Fruit fly (Drosophila melanogaster) whole organism, embryonic: ENCODE measurements around the gene Lim1.

ENCODE experiments used
- Awh ChIP-seq: fragments of 200-800 bp; sonication (Bioruptor generic); IDR thresholded peaks from 2 replicates; pipeline ENCODE4, ENCODE4 v1.3.6; 2022; ENCODE audit warnings: missing biosample characterization, missing genetic modification characterization
- Blimp-1 ChIP-seq: fragments of 200-800 bp; sonication (Bioruptor generic); optimal IDR thresholded peaks from 3 replicates; lab custom pipeline; 2018; ENCODE audit warnings: missing biosample characterization, missing genetic modification characterization, mild to moderate bottlenecking, moderate library complexity, missing genetic modification reagents
- CG1024 ChIP-seq: fragments of 200-800 bp; sonication (Bioruptor generic); IDR thresholded peaks from 2 replicates; pipeline ENCODE4 v1.3.6; 2022; ENCODE audit warnings: missing biosample characterization, missing genetic modification characterization
- CG10267 ChIP-seq: fragments of 200-800 bp; sonication (Bioruptor generic); optimal IDR thresholded peaks from 2 replicates; lab custom pipeline; 2018; ENCODE audit warnings: missing biosample characterization, mild to moderate bottlenecking, missing genetic modification characterization, moderate library complexity
- CG10366 ChIP-seq: fragments of 200-800 bp; sonication (Bioruptor generic); IDR thresholded peaks from 2 replicates; pipeline ENCODE4 v1.3.6; 2022; ENCODE audit warnings: missing biosample characterization, missing genetic modification characterization
- CG10979 ChIP-seq: fragments of 200-800 bp; sonication (Bioruptor generic); optimal IDR thresholded peaks from 2 replicates; lab custom pipeline; 2018; ENCODE audit warnings: missing biosample characterization, mild to moderate bottlenecking, missing genetic modification characterization, moderate library complexity
- CG11723 ChIP-seq: fragments of 200-800 bp; sonication (Bioruptor generic); optimal IDR thresholded peaks from 2 replicates; lab custom pipeline; 2017; ENCODE audit warnings: missing biosample characterization, mild to moderate bottlenecking, missing genetic modification characterization
- CG14710 ChIP-seq: fragments of 200-800 bp; sonication (Bioruptor generic); optimal IDR thresholded peaks from 3 replicates; lab custom pipeline; 2019; ENCODE audit warnings: missing biosample characterization, mild to moderate bottlenecking, missing genetic modification characterization, moderate library complexity
- CG15479 ChIP-seq: fragments of 200-800 bp; sonication (Bioruptor generic); optimal IDR thresholded peaks from 3 replicates; lab custom pipeline; 2019; ENCODE audit warnings: missing biosample characterization, mild to moderate bottlenecking, missing genetic modification characterization, moderate library complexity
- CG15601 ChIP-seq: fragments of 200-800 bp; sonication (Bioruptor generic); optimal IDR thresholded peaks from 3 replicates; lab custom pipeline; 2019; ENCODE audit warnings: missing biosample characterization, mild to moderate bottlenecking, missing genetic modification characterization, moderate library complexity
- CG17359 ChIP-seq: fragments of 200-800 bp; sonication (Bioruptor generic); optimal IDR thresholded peaks from 3 replicates; lab custom pipeline; 2018; ENCODE audit warnings: missing biosample characterization, mild to moderate bottlenecking, missing genetic modification characterization, moderate library complexity
- CG18262 ChIP-seq: fragments of 200-800 bp; optimal IDR thresholded peaks from 3 replicates; lab custom pipeline; 2019; ENCODE audit warnings: missing biosample characterization, mild to moderate bottlenecking, missing genetic modification characterization, moderate library complexity
- CG2678 ChIP-seq: fragments of 200-800 bp; sonication (Bioruptor generic); optimal IDR thresholded peaks from 3 replicates; lab custom pipeline; 2019; ENCODE audit warnings: missing biosample characterization, mild to moderate bottlenecking, missing genetic modification characterization, moderate library complexity
- CG30403 ChIP-seq: fragments of 200-800 bp; sonication (Bioruptor generic); optimal IDR thresholded peaks from 3 replicates; lab custom pipeline; 2016; ENCODE audit warnings: missing biosample characterization, missing genetic modification characterization
- CG4404 ChIP-seq: fragments of 200-800 bp; sonication (Bioruptor generic); IDR thresholded peaks from 2 replicates; pipeline ENCODE4 v1.3.6; 2022; ENCODE audit warnings: missing biosample characterization, missing genetic modification characterization
- CG6689 ChIP-seq: fragments of 200-800 bp; sonication (Bioruptor generic); IDR thresholded peaks from 2 replicates; pipeline ENCODE4 v1.3.6; 2022; ENCODE audit warnings: missing biosample characterization, missing genetic modification characterization
- CG7839 ChIP-seq: fragments of 200-800 bp; sonication (Bioruptor generic); optimal IDR thresholded peaks from 3 replicates; lab custom pipeline; 2018; ENCODE audit warnings: missing biosample characterization, mild to moderate bottlenecking, missing genetic modification characterization, moderate library complexity
- CG7928 ChIP-seq: fragments of 200-800 bp; sonication (Bioruptor generic); optimal IDR thresholded peaks from 2 replicates; lab custom pipeline; 2017; ENCODE audit warnings: missing biosample characterization, mild to moderate bottlenecking, missing genetic modification characterization
- CG8944 ChIP-seq: fragments of 200-800 bp; sonication (Bioruptor generic); optimal IDR thresholded peaks from 3 replicates; lab custom pipeline; 2016; ENCODE audit warnings: missing biosample characterization, missing genetic modification characterization
- CG9797 ChIP-seq: fragments of 200-800 bp; sonication (Bioruptor generic); optimal IDR thresholded peaks from 3 replicates; lab custom pipeline; 2018; ENCODE audit warnings: missing biosample characterization, mild to moderate bottlenecking, missing genetic modification characterization
- CHES-1-like ChIP-seq: fragments of 200-800 bp; sonication (Bioruptor generic); optimal IDR thresholded peaks from 2 replicates; lab custom pipeline; 2016; ENCODE audit warnings: missing biosample characterization, missing genetic modification characterization
- CoRest ChIP-seq: fragments of 200-800 bp; sonication (Bioruptor generic); optimal IDR thresholded peaks from 3 replicates; lab custom pipeline; 2018; ENCODE audit warnings: missing biosample characterization, mild to moderate bottlenecking, missing genetic modification characterization, moderate library complexity
- D ChIP-seq, 2 experiments: fragments of 200-800 bp in 1 of 2; fragments of >200 bp in 1 of 2; sonication (Bioruptor generic) in 1 of 2; optimal IDR thresholded peaks; 2 replicates in 1 of 2; 3 replicates in 1 of 2; lab custom pipeline; 2017; ENCODE audit warnings: mild to moderate bottlenecking in 1 of 2, missing biosample characterization in 1 of 2, missing genetic modification characterization in 1 of 2, missing genetic modification reagents in 1 of 2
- Drgx ChIP-seq: fragments of 200-800 bp; sonication (Bioruptor generic); IDR thresholded peaks from 2 replicates; pipeline ENCODE4 v1.3.6; 2022; ENCODE audit warnings: missing biosample characterization, missing genetic modification characterization
- Fer3 ChIP-seq: fragments of 200-800 bp; sonication (Bioruptor generic); optimal IDR thresholded peaks from 2 replicates; lab custom pipeline; 2018; ENCODE audit warnings: missing biosample characterization, mild to moderate bottlenecking, missing genetic modification characterization, moderate library complexity
- Hr39 ChIP-seq: fragments of >200 bp; optimal IDR thresholded peaks from 2 replicates; lab custom pipeline; 2017
- Med ChIP-seq: fragments of 200-800 bp; sonication (Bioruptor generic); peaks from one replicate; lab custom pipeline; 2016; ENCODE audit warnings: missing biosample characterization, missing genetic modification characterization, mild to moderate bottlenecking, inconsistent platforms, moderate library complexity
- Optix ChIP-seq: fragments of 200-800 bp; sonication (Bioruptor generic); IDR thresholded peaks from 3 replicates; pipeline ENCODE4 v1.3.6; 2022; ENCODE audit warnings: missing biosample characterization, missing genetic modification characterization
- Ptx1 ChIP-seq: fragments of 200-800 bp; sonication (Bioruptor generic); IDR thresholded peaks from 2 replicates; pipeline ENCODE4 v1.3.6; 2022; ENCODE audit warnings: missing biosample characterization, missing genetic modification characterization
- Sox100B ChIP-seq: fragments of 200-800 bp; sonication (Bioruptor generic); optimal IDR thresholded peaks from 3 replicates; lab custom pipeline; 2018; ENCODE audit warnings: missing biosample characterization, mild to moderate bottlenecking, missing genetic modification characterization
- ara ChIP-seq: fragments of 200-800 bp; sonication (Bioruptor generic); IDR thresholded peaks from 2 replicates; pipeline ENCODE4 v1.3.6; 2022; ENCODE audit warnings: missing biosample characterization, missing genetic modification characterization
- cad ChIP-seq: fragments of >200 bp; optimal IDR thresholded peaks from 2 replicates; lab custom pipeline; 2017; ENCODE audit warnings: missing biosample characterization, missing genetic modification characterization
- chif ChIP-seq, 2 experiments: fragments of 200-800 bp; sonication (Bioruptor generic); optimal IDR thresholded peaks; 3 replicates each; lab custom pipeline; 2016; ENCODE audit warnings: missing biosample characterization in 2 of 2, missing genetic modification characterization in 2 of 2
- croc ChIP-seq: fragments of 200-800 bp; sonication (Bioruptor generic); conservative IDR thresholded peaks from 3 replicates; pipeline ENCODE4 v1.3.6; 2022; ENCODE audit warnings: missing biosample characterization, missing genetic modification characterization
- dimm ChIP-seq: fragments of 200-800 bp; sonication (Bioruptor generic); IDR thresholded peaks from 2 replicates; pipeline ENCODE4 v1.3.6; 2022; ENCODE audit warnings: missing biosample characterization, missing genetic modification characterization
- dpn ChIP-seq, 2 experiments: fragments of 200-800 bp; sonication (Bioruptor generic); optimal IDR thresholded peaks; 3 replicates each; lab custom pipeline; 2016; ENCODE audit warnings: missing biosample characterization in 2 of 2, missing genetic modification characterization in 2 of 2
- jumu ChIP-seq: fragments of 200-800 bp; sonication (Bioruptor generic); optimal IDR thresholded peaks from 3 replicates; lab custom pipeline; 2016; ENCODE audit warnings: missing biosample characterization, missing genetic modification characterization
- lola ChIP-seq, 3 experiments: fragments of >200 bp in 2 of 3; fragments of 200-800 bp in 1 of 3; sonication (Bioruptor generic) in 1 of 3; optimal IDR thresholded peaks; 2 replicates each; lab custom pipeline; 2017 to 2019; ENCODE audit warnings: missing biosample characterization in 3 of 3, missing genetic modification characterization in 3 of 3, mild to moderate bottlenecking in 1 of 3, moderate library complexity in 1 of 3
- nmo ChIP-seq: fragments of 200-800 bp; sonication (Bioruptor generic); optimal IDR thresholded peaks from 2 replicates; lab custom pipeline; 2018; ENCODE audit warnings: missing biosample characterization, mild to moderate bottlenecking, missing genetic modification characterization, moderate library complexity
- otp ChIP-seq: fragments of 200-800 bp; sonication (Bioruptor generic); IDR thresholded peaks from 3 replicates; pipeline ENCODE4, ENCODE4 v1.3.6; 2022; ENCODE audit warnings: missing biosample characterization, missing genetic modification characterization
- pan ChIP-seq, 4 experiments: fragments of >200 bp in 3 of 4; fragments of 200-800 bp in 1 of 4; sonication (Bioruptor generic) in 1 of 4; optimal IDR thresholded peaks in 3 of 4; IDR thresholded peaks in 1 of 4; 2 replicates each; pipeline versions ENCODE4 v1.3.6 to Lab custom; 2017 to 2022; ENCODE audit warnings: missing biosample characterization in 2 of 4, missing genetic modification characterization in 2 of 4, mixed read lengths in 1 of 4
- pnt ChIP-seq: fragments of 200-800 bp; sonication (Bioruptor generic); optimal IDR thresholded peaks from 3 replicates; lab custom pipeline; 2016; ENCODE audit warnings: missing biosample characterization, missing genetic modification characterization
- prd ChIP-seq, 3 experiments: fragments of >200 bp in 2 of 3; fragments of 200-800 bp in 1 of 3; sonication (Bioruptor generic) in 1 of 3; optimal IDR thresholded peaks in 2 of 3; IDR thresholded peaks in 1 of 3; 2 replicates in 2 of 3; 3 replicates in 1 of 3; pipeline versions ENCODE4 v1.3.6 to Lab custom; 2017 to 2022; ENCODE audit warnings: missing biosample characterization in 1 of 3, missing genetic modification characterization in 1 of 3
- sens ChIP-seq: fragments of 200-800 bp; sonication (Bioruptor generic); peaks from one replicate; lab custom pipeline; 2016; ENCODE audit warnings: missing biosample characterization, missing genetic modification characterization
- seq ChIP-seq: fragments of 200-800 bp; sonication (Bioruptor generic); IDR thresholded peaks from 2 replicates; pipeline ENCODE4 v1.3.6; 2022; ENCODE audit warnings: missing biosample characterization, missing genetic modification characterization
- wor ChIP-seq: fragments of 200-800 bp; sonication (Bioruptor generic); IDR thresholded peaks from 2 replicates; pipeline ENCODE4 v1.3.6; 2022; ENCODE audit warnings: missing biosample characterization, missing genetic modification characterization

The Lim1 gene

dm6 chrX:8835126-8835525, 29.5 kb upstream of the Lim1 start (continued):
- TF ChIP-seq Blimp-1 (GFP tag; lab: Kevin White, UChicago) (peak; percentile 50), croc (peak; percentile 36; the same call in 2 of the 3 replicates), CG15601 (tag; lab: Kevin White, UChicago) (peak; percentile 11), CG6689 (GFP tag; lab: Robert Waterston, UW) (peak; percentile 55), lola (GFP tag; optimal IDR thresholded peaks at IDR 0.05; lab: Kevin White, UChicago) (peak in 1 of 3 experiments; percentile 31), Fer3 (no peak), CG1024 (GFP tag; lab: Robert Waterston, UW) (0 out of 2 replicates have a peak, but pooled peaks have one; percentile 30), wor (GFP tag; lab: Robert Waterston, UW) (no peak), chif (GFP tag; optimal IDR thresholded peaks at IDR 0.05; lab: Kevin White, UChicago) (peak in 1 of 2 experiments; percentile 37), otp (GFP tag; lab: Robert Waterston, UW) (peak; percentile 37; the same call in 1 of the 3 replicates), D (optimal IDR thresholded peaks at IDR 0.05; lab: Kevin White, UChicago) (no peak), D (GFP tag; optimal IDR thresholded peaks at IDR 0.05; lab: Kevin White, UChicago) (peak; percentile 25), nmo (GFP tag; lab: Kevin White, UChicago) (peak; percentile 34), Sox100B (GFP tag; lab: Kevin White, UChicago) (no peak), Hr39 (lab: Kevin White, UChicago) (no peak), CG7839 (tag; lab: Kevin White, UChicago) (peak; percentile 62), CG17359 (tag; lab: Kevin White, UChicago) (peak; percentile 52), pnt (GFP tag; lab: Kevin White, UChicago) (peak; percentile 27), CG4404 (GFP tag; lab: Robert Waterston, UW) (peak; percentile 48; the same call in 1 of the 2 replicates), CG10366 (peak; percentile 25; the same call in 1 of the 2 replicates), CG10267 (tag; lab: Kevin White, UChicago) (peak; percentile 10), CG7928 (no peak), seq (GFP tag; lab: Robert Waterston, UW) (no peak), CG2678 (tag; lab: Kevin White, UChicago) (peak; percentile 43), Drgx (0 out of 2 replicates have a peak, but pooled peaks have one; percentile 17), CG9797 (GFP tag; lab: Kevin White, UChicago) (no peak), CG30403 (GFP tag; lab: Kevin White, UChicago) (peak; percentile 3), dimm (GFP tag; lab: Robert Waterston, UW) (no peak), Optix (GFP tag; lab: Robert Waterston, UW) (peak; percentile 64; the same call in 1 of the 3 replicates), sens (peak; percentile 92), CG10979 (tag; lab: Kevin White, UChicago) (peak; percentile 52), CG8944 (GFP tag; lab: Kevin White, UChicago) (peak; percentile 19), ara (GFP tag; lab: Robert Waterston, UW) (peak; percentile 58; the same call in 1 of the 2 replicates), Med (peak; percentile 67), CG14710 (peak; percentile 13), CG11723 (GFP tag; lab: Kevin White, UChicago) (no peak), CoRest (peak; percentile 9), pan (optimal IDR thresholded peaks at IDR 0.05; lab: Kevin White, UChicago) (no peak), pan (GFP tag; optimal IDR thresholded peaks at IDR 0.05 in 1 of 2, IDR thresholded peaks at IDR 0.05 in 1 of 2) (peak in 1 of 2 experiments; percentile 40), CG15479 (GFP tag; lab: Kevin White, UChicago) (no peak), jumu (GFP tag; lab: Kevin White, UChicago) (peak; percentile 7), CHES-1-like (GFP tag; lab: Kevin White, UChicago) (no peak), CG18262 (tag; lab: Kevin White, UChicago) (peak; percentile 10), dpn (GFP tag; optimal IDR thresholded peaks at IDR 0.05; lab: Kevin White, UChicago) (peak in 1 of 2 experiments; percentile 3), Ptx1 (GFP tag; lab: Robert Waterston, UW) (peak; percentile 40), Awh (0 out of 2 replicates have a peak, but pooled peaks have one; percentile 36), cad (GFP tag; lab: Kevin White, UChicago) (no peak), prd (optimal IDR thresholded peaks at IDR 0.05; lab: Kevin White, UChicago) (no peak), prd (GFP tag; IDR thresholded peaks at IDR 0.05; lab: Robert Waterston, UW) (peak; percentile 70; the same call in 2 of the 3 replicates)
